Worm (Caenorhabditis elegans) whole organism, young adult: ENCODE data around the gene str-180.

Source experiments
- B0019.2 ChIP-seq: fragments of 200-800 bp; sonication (Bioruptor generic); conservative IDR thresholded peaks from 2 replicates; pipeline ENCODE4 v1.3.6; 2022; ENCODE audit warnings: missing genetic modification reagents, missing genetic modification characterization, missing compliant biosample characterization
- B0035.1 ChIP-seq: sonication (generic microtip); optimal IDR thresholded peaks from 2 replicates; lab custom pipeline; 2016; ENCODE audit warnings: missing genetic modification characterization, mild to moderate bottlenecking, missing compliant biosample characterization, missing genotype, missing genetic modification reagents
- B0261.1 ChIP-seq: sonication (generic microtip); optimal IDR thresholded peaks from 2 replicates; lab custom pipeline; 2016; ENCODE audit warnings: mild to moderate bottlenecking, missing genetic modification characterization, moderate library complexity, missing compliant biosample characterization
- C17E4.6 ChIP-seq: fragments of 200-800 bp; sonication (Bioruptor generic); IDR thresholded peaks from 2 replicates; pipeline ENCODE4 v1.3.6; 2022; ENCODE audit warnings: missing genetic modification reagents, missing genetic modification characterization, missing compliant biosample characterization
- F23B12.7 ChIP-seq: sonication (generic microtip); optimal IDR thresholded peaks from 2 replicates; lab custom pipeline; 2017; ENCODE audit warnings: missing genetic modification characterization, mild to moderate bottlenecking, missing compliant biosample characterization, antibody characterized with exemption, moderate library complexity; ENCODE audit not compliant: insufficient read depth
- F55B11.4 ChIP-seq: sonication (generic microtip); optimal IDR thresholded peaks from 2 replicates; lab custom pipeline; 2016; ENCODE audit warnings: missing compliant biosample characterization, missing genetic modification characterization, borderline replicate concordance; ENCODE audit not compliant: insufficient read depth
- K11D2.4 ChIP-seq: fragments of 200-800 bp; sonication (Bioruptor generic); IDR thresholded peaks from 2 replicates; pipeline ENCODE4 v1.3.6; 2022; ENCODE audit warnings: missing genetic modification reagents, missing genetic modification characterization, missing compliant biosample characterization
- T26A5.8 ChIP-seq: sonication (generic microtip); optimal IDR thresholded peaks from 2 replicates; lab custom pipeline; 2016; ENCODE audit warnings: missing genetic modification characterization, missing compliant biosample characterization
- Y53G8AR.9 ChIP-seq: fragments of 200-800 bp; sonication (Bioruptor generic); conservative IDR thresholded peaks from 2 replicates; pipeline ENCODE4 v1.3.6; 2022; ENCODE audit warnings: missing genetic modification reagents, missing genetic modification characterization, missing compliant biosample characterization
- akir-1 ChIP-seq: fragments of 200-800 bp; sonication (Bioruptor generic); optimal IDR thresholded peaks from 2 replicates; lab custom pipeline; 2018; ENCODE audit warnings: mild to moderate bottlenecking, missing genetic modification characterization, moderate library complexity, missing compliant biosample characterization
- ama-1 ChIP-seq, 3 experiments: fragments of 150-350 bp in 1 of 3; sonication (generic microtip) in 2 of 3; optimal IDR thresholded peaks; 2 replicates each; lab custom pipeline; 2014 to 2018; ENCODE audit warnings: missing biosample characterization in 2 of 3, missing genetic modification characterization in 2 of 3, missing genetic modification reagents in 2 of 3
- atf-7 ChIP-seq: sonication (generic microtip); optimal IDR thresholded peaks from 2 replicates; lab custom pipeline; 2017; ENCODE audit warnings: mild to moderate bottlenecking, missing genetic modification characterization, missing compliant biosample characterization
- attf-6 ChIP-seq: fragments of 200-800 bp; sonication (Bioruptor generic); IDR thresholded peaks from 2 replicates; pipeline ENCODE4 v1.3.6; 2022; ENCODE audit warnings: missing genetic modification reagents, missing genetic modification characterization, missing compliant biosample characterization
- bed-2 ChIP-seq: fragments of 200-800 bp; sonication (Bioruptor generic); IDR thresholded peaks from 2 replicates; pipeline ENCODE4 v1.3.6; 2022; ENCODE audit warnings: missing genetic modification reagents, missing genetic modification characterization, missing compliant biosample characterization
- ccch-3 ChIP-seq: fragments of 200-800 bp; sonication (Bioruptor generic); optimal IDR thresholded peaks from 2 replicates; lab custom pipeline; 2018; ENCODE audit warnings: mild to moderate bottlenecking, missing genetic modification characterization, missing compliant biosample characterization
- cebp-1 ChIP-seq, 2 experiments: fragments of 200-800 bp in 1 of 2; sonication (Bioruptor generic) in 1 of 2; sonication (generic microtip) in 1 of 2; IDR thresholded peaks in 1 of 2; optimal IDR thresholded peaks in 1 of 2; 2 replicates each; pipeline versions ENCODE4 v1.3.6 to Lab custom; 2017 to 2022; ENCODE audit warnings: missing compliant biosample characterization in 2 of 2, missing genetic modification characterization in 2 of 2, mild to moderate bottlenecking in 1 of 2, missing genetic modification reagents in 1 of 2, moderate library complexity in 1 of 2
- cebp-2 ChIP-seq: fragments of 200-800 bp; sonication (Bioruptor generic); IDR thresholded peaks from 2 replicates; pipeline ENCODE4 v1.3.6; 2022; ENCODE audit warnings: missing genetic modification characterization, missing compliant biosample characterization
- ceh-27 ChIP-seq: fragments of 200-800 bp; sonication (Bioruptor generic); optimal IDR thresholded peaks from 2 replicates; lab custom pipeline; 2018; ENCODE audit warnings: mild to moderate bottlenecking, missing genetic modification characterization, moderate library complexity, missing compliant biosample characterization
- ceh-79 ChIP-seq: sonication (generic microtip); optimal IDR thresholded peaks from 2 replicates; lab custom pipeline; 2017; ENCODE audit warnings: mild to moderate bottlenecking, missing genetic modification characterization, missing compliant biosample characterization
- ceh-91 ChIP-seq: fragments of 200-800 bp; sonication (Bioruptor generic); IDR thresholded peaks from 2 replicates; pipeline ENCODE4 v1.3.6; 2022; ENCODE audit warnings: missing genetic modification reagents, missing genetic modification characterization, missing compliant biosample characterization
- dpff-1 ChIP-seq: sonication (generic microtip); optimal IDR thresholded peaks from 2 replicates; lab custom pipeline; 2017; ENCODE audit warnings: mild to moderate bottlenecking, missing genetic modification characterization, missing compliant biosample characterization
- ets-4 ChIP-seq: fragments of 200-800 bp; sonication (Bioruptor generic); optimal IDR thresholded peaks from 2 replicates; lab custom pipeline; 2018; ENCODE audit warnings: mild to moderate bottlenecking, missing genetic modification characterization, missing compliant biosample characterization
- gei-17 ChIP-seq: fragments of 200-800 bp; sonication (Bioruptor generic); optimal IDR thresholded peaks from 2 replicates; lab custom pipeline; 2018; ENCODE audit warnings: mild to moderate bottlenecking, missing genetic modification characterization, missing compliant biosample characterization
- him-1 ChIP-seq: sonication (generic microtip); optimal IDR thresholded peaks from 2 replicates; lab custom pipeline; 2016; ENCODE audit warnings: missing genotype, missing genetic modification reagents, missing genetic modification characterization, missing compliant biosample characterization
- hlh-12 ChIP-seq: sonication (generic microtip); optimal IDR thresholded peaks from 2 replicates; lab custom pipeline; 2016; ENCODE audit warnings: missing genetic modification characterization, missing compliant biosample characterization
- hsf-1 ChIP-seq: fragments of 200-800 bp; sonication (Bioruptor generic); IDR thresholded peaks from 2 replicates; pipeline ENCODE4 v1.3.6; 2022; ENCODE audit warnings: missing genetic modification reagents, missing genetic modification characterization, missing compliant biosample characterization
- lin-54 ChIP-seq: fragments of 200-800 bp; sonication (Bioruptor generic); optimal IDR thresholded peaks from 2 replicates; lab custom pipeline; 2018; ENCODE audit warnings: mild to moderate bottlenecking, missing genetic modification characterization, missing compliant biosample characterization
- lir-1 ChIP-seq: fragments of 200-800 bp; sonication (Bioruptor generic); conservative IDR thresholded peaks from 2 replicates; pipeline ENCODE4 v1.3.6; 2022; ENCODE audit warnings: missing genetic modification reagents, missing genetic modification characterization, missing compliant biosample characterization
- lsl-1 ChIP-seq: fragments of 200-800 bp; sonication (Bioruptor generic); optimal IDR thresholded peaks from 2 replicates; lab custom pipeline; 2018; ENCODE audit warnings: mild to moderate bottlenecking, missing genetic modification characterization, moderate library complexity, missing compliant biosample characterization
- madf-10 ChIP-seq: sonication (generic microtip); optimal IDR thresholded peaks from 2 replicates; lab custom pipeline; 2016; ENCODE audit warnings: mild to moderate bottlenecking, missing genetic modification characterization, missing compliant biosample characterization
- madf-3 ChIP-seq: fragments of 200-800 bp; sonication (Bioruptor generic); IDR thresholded peaks from 2 replicates; pipeline ENCODE4 v1.3.6; 2022; ENCODE audit warnings: missing genetic modification reagents, missing genetic modification characterization, missing compliant biosample characterization
- mxl-1 ChIP-seq: sonication (generic microtip); optimal IDR thresholded peaks from 2 replicates; lab custom pipeline; 2016; ENCODE audit warnings: missing genetic modification characterization, missing compliant biosample characterization
- nhr-27 ChIP-seq: fragments of 200-800 bp; sonication (Bioruptor generic); optimal IDR thresholded peaks from 2 replicates; lab custom pipeline; 2018; ENCODE audit warnings: mild to moderate bottlenecking, missing genetic modification characterization, moderate library complexity, missing compliant biosample characterization
- pbrm-1 ChIP-seq: fragments of 200-800 bp; sonication (Bioruptor generic); IDR thresholded peaks from 2 replicates; pipeline ENCODE4 v1.3.6; 2022; ENCODE audit warnings: missing genetic modification reagents, missing genetic modification characterization, missing compliant biosample characterization
- pha-4 ChIP-seq: fragments of 150-350 bp; sonication (generic microtip); optimal IDR thresholded peaks from 2 replicates; lab custom pipeline; 2014; ENCODE audit warnings: missing biosample characterization, missing genetic modification reagents, missing genetic modification characterization
- snpc-1.3 ChIP-seq: sonication (generic microtip); optimal IDR thresholded peaks from 2 replicates; lab custom pipeline; 2017; ENCODE audit warnings: missing genetic modification characterization, mild to moderate bottlenecking, missing compliant biosample characterization, antibody characterized with exemption, moderate library complexity, missing genotype, missing genetic modification reagents; ENCODE audit not compliant: insufficient read depth
- sptf-2 ChIP-seq: fragments of 200-800 bp; sonication (Bioruptor generic); optimal IDR thresholded peaks from 2 replicates; lab custom pipeline; 2018; ENCODE audit warnings: mild to moderate bottlenecking, missing genetic modification characterization, missing compliant biosample characterization
- tbp1 ChIP-seq: fragments of 200-800 bp; sonication (Bioruptor generic); optimal IDR thresholded peaks from 2 replicates; lab custom pipeline; 2018; ENCODE audit warnings: mild to moderate bottlenecking, missing genetic modification characterization, missing compliant biosample characterization
- tbx-9 ChIP-seq: sonication (generic microtip); optimal IDR thresholded peaks from 2 replicates; lab custom pipeline; 2016; ENCODE audit warnings: borderline replicate concordance, missing genetic modification characterization, inconsistent platforms, missing compliant biosample characterization
- tlf-1 ChIP-seq: fragments of 200-800 bp; sonication (Bioruptor generic); optimal IDR thresholded peaks from 2 replicates; lab custom pipeline; 2018; ENCODE audit warnings: mild to moderate bottlenecking, missing genetic modification characterization, missing compliant biosample characterization
- unc-130 ChIP-seq: sonication (generic microtip); optimal IDR thresholded peaks from 2 replicates; lab custom pipeline; 2016; ENCODE audit warnings: missing genetic modification reagents, missing genetic modification characterization, missing compliant biosample characterization
- zim-3 ChIP-seq: sonication (generic microtip); optimal IDR thresholded peaks from 2 replicates; lab custom pipeline; 2017; ENCODE audit warnings: mild to moderate bottlenecking, missing genetic modification characterization, moderate library complexity, missing compliant biosample characterization
- ztf-22 ChIP-seq: fragments of 200-800 bp; sonication (Bioruptor generic); optimal IDR thresholded peaks from 2 replicates; lab custom pipeline; 2018; ENCODE audit warnings: mild to moderate bottlenecking, missing genetic modification characterization, moderate library complexity, missing compliant biosample characterization
- ztf-26 ChIP-seq: sonication (generic microtip); optimal IDR thresholded peaks from 2 replicates; lab custom pipeline; 2017; ENCODE audit warnings: missing genetic modification characterization, missing compliant biosample characterization
- ztf-6 ChIP-seq: fragments of 200-800 bp; sonication (Bioruptor generic); IDR thresholded peaks from 2 replicates; pipeline ENCODE4 v1.3.6; 2022; ENCODE audit warnings: missing genetic modification reagents, missing genetic modification characterization, missing compliant biosample characterization

str-180 gene

DNA sequence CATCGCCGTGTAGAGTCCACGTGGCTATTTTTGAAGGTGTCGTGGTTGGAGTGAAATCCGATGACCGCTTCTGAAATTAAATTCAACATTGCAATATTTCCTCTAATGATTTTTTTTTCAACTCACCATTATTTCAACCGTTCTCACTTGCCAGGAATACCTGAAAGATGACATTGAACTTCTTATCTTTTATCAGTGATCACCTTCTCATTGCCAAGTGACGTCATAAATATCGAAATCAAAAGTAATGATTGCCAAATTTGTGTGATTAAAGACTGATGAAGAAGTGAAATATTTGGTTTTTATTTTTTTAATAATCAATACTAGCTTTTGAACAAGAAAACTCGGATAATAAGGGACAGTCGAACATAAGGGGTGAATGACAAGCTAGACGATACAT lies 38.1 kb upstream of the str-180 start, which contains the start of gene W02F12.4 (continued):
- TF ChIP-seq F23B12.7 (tag; lab: Kevin White, UChicago) (no peak), tbp1 (GFP tag; lab: Kevin White, UChicago) (peak; percentile 20), ama-1 (optimal IDR thresholded peaks at IDR 0.05; lab: Kevin White, UChicago) (no peak), ama-1 (GFP tag; optimal IDR thresholded peaks at IDR 0.05; lab: Kevin White, UChicago) (no peak), lin-54 (GFP tag; lab: Kevin White, UChicago) (no peak), pbrm-1 (no peak), B0035.1 (tag; lab: Kevin White, UChicago) (no peak), nhr-27 (tag; lab: Kevin White, UChicago) (no peak), B0019.2 (GFP tag; lab: Robert Waterston, UW) (no peak), ztf-22 (GFP tag; lab: Kevin White, UChicago) (no peak), cebp-2 (GFP tag; lab: Robert Waterston, UW) (no peak), F55B11.4 (tag; lab: Kevin White, UChicago) (no peak), ztf-26 (peak; percentile 33), lir-1 (no peak), tlf-1 (GFP tag; lab: Kevin White, UChicago) (no peak), ceh-27 (GFP tag; lab: Kevin White, UChicago) (no peak), ceh-79 (tag; lab: Kevin White, UChicago) (no peak), akir-1 (GFP tag; lab: Kevin White, UChicago) (no peak), bed-2 (GFP tag; lab: Robert Waterston, UW) (no peak), him-1 (tag; lab: Kevin White, UChicago) (no peak), pha-4 (no peak), tbx-9 (tag; lab: Kevin White, UChicago) (no peak), madf-3 (GFP tag; lab: Robert Waterston, UW) (no peak), zim-3 (tag; lab: Kevin White, UChicago) (no peak), sptf-2 (GFP tag; lab: Kevin White, UChicago) (no peak), K11D2.4 (GFP tag; lab: Robert Waterston, UW) (no peak), madf-10 (tag; lab: Kevin White, UChicago) (no peak), dpff-1 (tag; lab: Kevin White, UChicago) (no peak), attf-6 (GFP tag; lab: Robert Waterston, UW) (no peak), Y53G8AR.9 (peak; percentile 56; the same call in 1 of the 2 replicates), mxl-1 (no peak), atf-7 (tag; lab: Kevin White, UChicago) (peak; percentile 90), ccch-3 (no peak), gei-17 (no peak), hsf-1 (no peak), cebp-1 (GFP tag; IDR thresholded peaks at IDR 0.05; lab: Robert Waterston, UW) (no peak), cebp-1 (tag; optimal IDR thresholded peaks at IDR 0.05; lab: Kevin White, UChicago) (peak; percentile 38), B0261.1 (tag; lab: Kevin White, UChicago) (no peak)

- TF ChIP-seq C17E4.6 (no peak), lin-54 (GFP tag; lab: Kevin White, UChicago) (no peak), T26A5.8 (tag; lab: Kevin White, UChicago) (no peak), ceh-91 (GFP tag; lab: Robert Waterston, UW) (0 out of 2 replicates have a peak, but pooled peaks have one; percentile 33), lsl-1 (GFP tag; lab: Kevin White, UChicago) (peak; percentile 15), unc-130 (GFP tag; lab: Kevin White, UChicago) (no peak), akir-1 (GFP tag; lab: Kevin White, UChicago) (no peak), F55B11.4 (tag; lab: Kevin White, UChicago) (no peak), tbx-9 (tag; lab: Kevin White, UChicago) (no peak), ztf-6 (GFP tag; lab: Robert Waterston, UW) (no peak), hsf-1 (no peak), Y53G8AR.9 (no peak), attf-6 (GFP tag; lab: Robert Waterston, UW) (no peak), cebp-2 (GFP tag; lab: Robert Waterston, UW) (no peak), cebp-1 (GFP tag; IDR thresholded peaks at IDR 0.05; lab: Robert Waterston, UW) (no peak), cebp-1 (tag; optimal IDR thresholded peaks at IDR 0.05; lab: Kevin White, UChicago) (no peak), ets-4 (GFP tag; lab: Kevin White, UChicago) (no peak), snpc-1.3 (tag; lab: Kevin White, UChicago) (no peak), hlh-12 (tag; lab: Kevin White, UChicago) (no peak)
Observed at ce11 chrV:6705367-6705766, 36.7 kb upstream of the str-180 start.
